Fruit fly (Drosophila melanogaster): ENCODE data around the gene Lamtor5.

- no peak for TF ChIP-seq Myc (optimal IDR thresholded peaks at IDR 0.05)
- no peak for TF ChIP-seq psq (optimal IDR thresholded peaks at IDR 0.05)
- TF ChIP-seq ttk (optimal IDR thresholded peaks at IDR 0.05) = no peak
- TF ChIP-seq insv (optimal IDR thresholded peaks at IDR 0.05) = no peak
- no peak for TF ChIP-seq h (optimal IDR thresholded peaks at IDR 0.05)
These were observed 44.3 kb upstream of the Lamtor5 start, which contains the start of gene CG32801 for dm6 chrX:1903077-1903476.
